Worm (Caenorhabditis elegans): ENCODE data around the gene lips-3.

lips-3 gene

ce11 chrIII:4668073-4668472, 51.7 kb downstream of the lips-3 start:
- TF ChIP-seq tbx-11 (GFP tag; IDR thresholded peaks at IDR 0.05) = no peak
- TF ChIP-seq ceh-13 (GFP tag; optimal IDR thresholded peaks at IDR 0.05) = no peak
- TF ChIP-seq aly-1 (tag; optimal IDR thresholded peaks at IDR 0.05) = no peak
- no peak for TF ChIP-seq scrt-1 (GFP tag; IDR thresholded peaks at IDR 0.05)
- no peak for TF ChIP-seq flt-1 (GFP tag; IDR thresholded peaks at IDR 0.05)
- TF ChIP-seq hnd-1 (tag; optimal IDR thresholded peaks at IDR 0.05) = no peak
- TF ChIP-seq hmg-4 (GFP tag; optimal IDR thresholded peaks at IDR 0.05) = no peak
- no peak for TF ChIP-seq ama-1 (optimal IDR thresholded peaks at IDR 0.05)
- TF ChIP-seq pes-1 (GFP tag; IDR thresholded peaks at IDR 0.05) = no peak
